Worm (Caenorhabditis elegans): ENCODE results near the gene cks-1.

The cks-1 gene

DNA sequence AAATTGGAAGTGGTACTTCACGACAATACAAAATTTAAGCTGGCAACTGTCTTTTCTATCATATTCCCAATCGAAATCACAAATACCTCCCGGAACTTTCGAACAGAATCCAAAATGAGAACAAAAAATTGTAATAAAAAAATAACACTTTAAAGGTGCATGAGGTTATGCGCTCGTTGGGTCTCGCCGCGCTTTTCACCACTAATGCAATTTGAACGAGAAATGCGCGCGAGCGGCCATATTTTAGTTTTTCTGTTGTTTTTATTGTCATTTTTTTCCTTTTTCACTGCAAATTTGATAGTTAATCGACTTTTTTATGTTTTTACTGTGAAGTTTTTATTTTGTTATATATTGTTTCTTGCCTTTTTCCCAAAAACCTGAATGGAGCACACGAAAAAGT, 2.7 kb upstream of the cks-1 start, which contains the start of gene mes-6 (continued):
- TF ChIP-seq ama-1 (optimal IDR thresholded peaks at IDR 0.05) (no peak), ZK546.5 (tag; optimal IDR thresholded peaks at IDR 0.05) (no peak), nhr-67 (tag; optimal IDR thresholded peaks at IDR 0.05) (no peak), pha-4 (tag; optimal IDR thresholded peaks at IDR 0.05) (peak; percentile 65), R02D3.7 (tag; optimal IDR thresholded peaks at IDR 0.05) (no peak), nfya-1 (tag; optimal IDR thresholded peaks at IDR 0.05; ENCODE audit: insufficient read depth) (peak; percentile 57), nhr-237 (tag; optimal IDR thresholded peaks at IDR 0.05) (no peak), sea-2 (GFP tag; optimal IDR thresholded peaks at IDR 0.05) (no peak), ztf-4 (tag; optimal IDR thresholded peaks at IDR 0.05) (no peak), eor-1 (tag; optimal IDR thresholded peaks at IDR 0.05) (no peak), nhr-28 (tag; optimal IDR thresholded peaks at IDR 0.05) (no peak), jun-1 (tag; optimal IDR thresholded peaks at IDR 0.05) (no peak), daf-12 (tag; optimal IDR thresholded peaks at IDR 0.05) (no peak)

DNA sequence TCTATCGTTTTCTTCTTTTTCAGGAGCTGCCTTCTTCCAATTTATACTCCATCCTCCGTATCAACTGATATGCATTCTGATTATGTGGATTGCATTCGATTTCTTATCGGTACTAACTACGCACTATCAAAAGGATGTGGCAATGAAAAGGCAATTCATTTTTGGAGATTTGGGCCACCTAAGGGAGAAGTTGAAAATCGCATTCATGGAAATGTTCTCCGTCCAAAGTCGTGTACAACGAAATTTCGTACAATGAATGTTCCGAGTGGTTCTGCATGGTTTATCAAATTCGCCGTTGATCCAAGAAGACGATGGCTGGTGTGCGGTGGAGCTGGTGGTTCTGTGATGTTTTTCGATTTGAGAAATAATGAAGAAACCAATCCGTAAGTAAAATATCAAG, 1.0 kb upstream of the cks-1 start, which contains the start of gene C09G4.4:
Gene C09G4.4, plus strand, starts transcription at position 301 of the 400 bp plus-strand sequence.
- TF ChIP-seq nhr-12 (tag; optimal IDR thresholded peaks at IDR 0.05) (no peak), elt-1 (tag; optimal IDR thresholded peaks at IDR 0.05) (no peak), ztf-4 (tag; optimal IDR thresholded peaks at IDR 0.05) (no peak), elt-3 (tag; optimal IDR thresholded peaks at IDR 0.05) (no peak), mdl-1 (tag; optimal IDR thresholded peaks at IDR 0.05) (no peak), pha-4 (tag; optimal IDR thresholded peaks at IDR 0.05) (no peak), zag-1 (tag; optimal IDR thresholded peaks at IDR 0.05) (no peak)

DNA sequence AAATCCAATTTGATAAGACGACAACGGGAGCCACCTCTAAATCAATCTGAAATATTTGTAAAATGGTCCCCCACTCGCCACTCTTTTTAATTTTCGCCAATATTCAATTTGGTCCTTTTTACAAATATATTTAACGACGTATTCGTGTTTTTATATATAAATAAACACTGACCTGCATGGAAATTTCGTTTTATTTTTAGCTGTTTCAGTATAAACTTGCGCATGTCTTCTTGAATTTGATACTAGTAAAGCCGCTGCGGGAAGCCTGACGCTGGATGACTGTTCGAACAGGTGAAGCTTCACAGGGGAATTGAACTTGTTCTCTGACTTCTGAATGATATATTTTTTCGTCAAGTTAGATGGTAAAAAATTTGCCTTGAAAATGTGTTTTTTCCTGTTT, 827 bp downstream of the cks-1 start:
- TF ChIP-seq daf-12 (tag; optimal IDR thresholded peaks at IDR 0.05) (no peak), ceh-28 (tag; optimal IDR thresholded peaks at IDR 0.05) (no peak), eor-1 (tag; optimal IDR thresholded peaks at IDR 0.05) (no peak), pha-4 (tag; optimal IDR thresholded peaks at IDR 0.05) (no peak), elt-2 (tag; optimal IDR thresholded peaks at IDR 0.05) (no peak), elt-1 (tag; optimal IDR thresholded peaks at IDR 0.05) (no peak), skn-1 (tag; optimal IDR thresholded peaks at IDR 0.05) (no peak), lin-15B (tag; optimal IDR thresholded peaks at IDR 0.05) (no peak), ceh-16 (tag; optimal IDR thresholded peaks at IDR 0.05) (no peak), nhr-67 (tag; optimal IDR thresholded peaks at IDR 0.05) (no peak), lsy-12 (tag; optimal IDR thresholded peaks at IDR 0.05) (no peak)

DNA sequence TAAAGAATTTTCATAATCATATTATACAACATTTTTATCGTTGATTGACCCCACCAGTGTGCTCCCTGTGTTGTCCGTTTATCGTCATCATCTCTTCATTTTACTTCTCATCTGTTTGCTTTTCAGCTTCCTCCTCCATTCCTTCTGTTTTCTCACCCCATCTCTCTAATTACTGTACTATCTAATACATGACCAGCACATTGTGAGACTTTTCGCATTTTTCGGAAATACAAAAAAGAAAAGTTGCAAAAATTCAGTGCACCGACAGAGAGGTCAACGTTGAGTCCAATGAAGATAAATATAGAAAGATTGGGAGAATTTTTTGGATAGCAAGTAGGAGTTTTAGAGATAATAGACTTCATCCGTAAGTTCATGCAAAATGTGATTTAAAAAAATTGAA, 6.2 kb downstream of the cks-1 start:
- no peak for TF ChIP-seq mdl-1 (tag; optimal IDR thresholded peaks at IDR 0.05)
- no peak for TF ChIP-seq ztf-11 (tag; optimal IDR thresholded peaks at IDR 0.05)
- no peak for TF ChIP-seq egl-27 (tag; optimal IDR thresholded peaks at IDR 0.05)
- no peak for TF ChIP-seq daf-12 (tag; optimal IDR thresholded peaks at IDR 0.05)
- TF ChIP-seq ama-1 (optimal IDR thresholded peaks at IDR 0.05): no peak
- no peak for TF ChIP-seq elt-3 (tag; optimal IDR thresholded peaks at IDR 0.05)
- no peak for TF ChIP-seq ceh-28 (tag; optimal IDR thresholded peaks at IDR 0.05)
- no peak for TF ChIP-seq zag-1 (tag; optimal IDR thresholded peaks at IDR 0.05)
- no peak for TF ChIP-seq ceh-16 (tag; optimal IDR thresholded peaks at IDR 0.05)
- no peak for TF ChIP-seq mml-1 (tag; optimal IDR thresholded peaks at IDR 0.05)
- TF ChIP-seq R02D3.7 (tag; optimal IDR thresholded peaks at IDR 0.05): no peak
- no peak for TF ChIP-seq elt-2 (tag; optimal IDR thresholded peaks at IDR 0.05)
- TF ChIP-seq lsy-12 (tag; optimal IDR thresholded peaks at IDR 0.05): no peak
- no peak for TF ChIP-seq fkh-10 (GFP tag; optimal IDR thresholded peaks at IDR 0.05)
- TF ChIP-seq fkh-2 (tag; optimal IDR thresholded peaks at IDR 0.05): no peak
- TF ChIP-seq tbx-2 (tag; optimal IDR thresholded peaks at IDR 0.05): no peak
- no peak for TF ChIP-seq snpc-4 (tag; optimal IDR thresholded peaks at IDR 0.05)

DNA sequence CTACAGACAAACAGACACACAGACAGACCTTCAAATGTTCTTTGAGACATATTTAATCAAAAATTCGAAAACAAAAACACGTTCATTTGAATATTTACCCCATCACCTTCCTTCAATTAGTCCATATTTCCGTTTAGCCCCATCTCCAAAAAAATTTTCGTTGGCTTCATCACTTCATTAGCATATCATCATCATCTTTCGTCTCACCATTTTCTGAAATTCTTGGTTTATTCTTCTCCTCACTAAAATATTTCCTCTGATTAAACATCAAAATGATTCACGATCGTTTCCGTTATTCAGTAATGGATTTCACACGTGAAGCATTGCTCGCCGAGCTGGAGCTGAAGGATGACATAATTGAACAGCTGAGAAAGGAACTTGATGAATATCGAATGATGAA, 6.9 kb downstream of the cks-1 start, which contains the start of gene pkg-2:
Gene pkg-2, plus strand, starts transcription at position 301 of the 400 bp plus-strand sequence.
- TF ChIP-seq tbx-2 (tag; optimal IDR thresholded peaks at IDR 0.05) (no peak), hmg-11 (tag; optimal IDR thresholded peaks at IDR 0.05) (no peak), nhr-76 (tag; optimal IDR thresholded peaks at IDR 0.05) (no peak), ceh-82 (tag; optimal IDR thresholded peaks at IDR 0.05) (no peak), sea-2 (GFP tag; optimal IDR thresholded peaks at IDR 0.05) (no peak), jun-1 (tag; optimal IDR thresholded peaks at IDR 0.05) (no peak), aly-2 (tag; optimal IDR thresholded peaks at IDR 0.05) (no peak), elt-3 (tag; optimal IDR thresholded peaks at IDR 0.05) (no peak), nhr-77 (tag; optimal IDR thresholded peaks at IDR 0.05) (no peak), nhr-12 (tag; optimal IDR thresholded peaks at IDR 0.05) (no peak), nhr-43 (tag; optimal IDR thresholded peaks at IDR 0.05; ENCODE audit: poor library complexity, severe bottlenecking) (no peak), daf-12 (tag; optimal IDR thresholded peaks at IDR 0.05) (no peak)

Data from whole organism, L3 larva.